Fruit fly (Drosophila melanogaster): ENCODE data around the gene CG13843.

Gene CG13843

DNA sequence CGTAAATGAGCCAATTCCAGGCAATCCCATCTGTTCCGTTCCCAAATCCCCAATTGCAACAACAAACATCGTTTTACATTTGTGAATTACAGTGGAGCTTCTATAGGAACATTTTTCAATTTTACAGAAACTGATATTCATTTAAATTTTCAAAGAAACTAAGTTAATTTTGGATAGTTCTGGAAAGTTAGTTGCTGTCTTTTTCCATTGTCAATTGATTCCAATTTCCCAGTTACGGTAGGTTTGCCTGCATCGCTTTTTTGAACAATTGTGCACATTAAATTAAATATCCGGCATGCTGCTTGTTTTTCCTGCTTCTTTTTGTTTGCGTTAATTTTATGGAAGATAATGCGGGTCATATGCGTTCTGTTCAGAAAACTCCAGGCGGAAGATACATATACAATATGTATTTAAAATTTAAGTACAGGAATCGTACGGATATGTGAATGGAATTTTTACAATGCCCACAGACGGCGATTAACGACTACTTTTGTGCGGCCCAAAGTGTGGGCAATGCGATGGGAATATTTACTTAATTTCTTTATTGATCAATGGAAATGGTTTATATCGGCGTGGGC is 18.7 kb downstream of the CG13843 start (continued):
- TF ChIP-seq CG31627 (GFP tag; optimal IDR thresholded peaks at IDR 0.05), result peak; percentile 95
- TF ChIP-seq dsx (GFP tag; optimal IDR thresholded peaks at IDR 0.05; ENCODE audit: poor library complexity, severe bottlenecking), result no peak
- peak; percentile 44 for TF ChIP-seq net (GFP tag; optimal IDR thresholded peaks at IDR 0.05)
- TF ChIP-seq CG6163 (GFP tag; IDR thresholded peaks at IDR 0.05), result peak; percentile 51; the same call in 1 of the 3 replicates
- TF ChIP-seq Sox14 (GFP tag; optimal IDR thresholded peaks at IDR 0.05), result peak; percentile 81
- no peak for TF ChIP-seq dac (GFP tag; optimal IDR thresholded peaks at IDR 0.05)
- no peak; the same call in 2 of the 3 replicates for TF ChIP-seq CG8119 (GFP tag; IDR thresholded peaks at IDR 0.05)
- TF ChIP-seq CG3032 (tag; optimal IDR thresholded peaks at IDR 0.05), result no peak
- peak; percentile 87 for TF ChIP-seq Smox (GFP tag; optimal IDR thresholded peaks at IDR 0.05)
- no peak for TF ChIP-seq Eip93F (GFP tag; optimal IDR thresholded peaks at IDR 0.05)
- TF ChIP-seq Met (GFP tag; optimal IDR thresholded peaks at IDR 0.05), result peak; percentile 91
- TF ChIP-seq CG7368 (GFP tag; optimal IDR thresholded peaks at IDR 0.05), result no peak
- TF ChIP-seq eg (GFP tag; IDR thresholded peaks at IDR 0.05), result 0 out of 3 replicates have a peak, but pooled peaks have one; percentile 20
- no peak for TF ChIP-seq CG11762 (GFP tag; optimal IDR thresholded peaks at IDR 0.05; ENCODE audit: insufficient read depth)
- no peak for TF ChIP-seq spab (GFP tag; optimal IDR thresholded peaks at IDR 0.05)
- TF ChIP-seq acj6 (GFP tag; optimal IDR thresholded peaks at IDR 0.05), result peak; percentile 79
- no peak for TF ChIP-seq CG6808 (GFP tag; optimal IDR thresholded peaks at IDR 0.05)
- TF ChIP-seq fd85E (GFP tag; optimal IDR thresholded peaks at IDR 0.05), result no peak
- TF ChIP-seq Gug (GFP tag; IDR thresholded peaks at IDR 0.05), result no peak
- no peak for TF ChIP-seq ss (GFP tag; optimal IDR thresholded peaks at IDR 0.05)
- peak; percentile 94 for TF ChIP-seq Hr39 (GFP tag; optimal IDR thresholded peaks at IDR 0.05)
- TF ChIP-seq Hr4 (GFP tag; optimal IDR thresholded peaks at IDR 0.05), result peak; percentile 51
- peak; percentile 72 for TF ChIP-seq CG6792 (GFP tag; optimal IDR thresholded peaks at IDR 0.05)

DNA sequence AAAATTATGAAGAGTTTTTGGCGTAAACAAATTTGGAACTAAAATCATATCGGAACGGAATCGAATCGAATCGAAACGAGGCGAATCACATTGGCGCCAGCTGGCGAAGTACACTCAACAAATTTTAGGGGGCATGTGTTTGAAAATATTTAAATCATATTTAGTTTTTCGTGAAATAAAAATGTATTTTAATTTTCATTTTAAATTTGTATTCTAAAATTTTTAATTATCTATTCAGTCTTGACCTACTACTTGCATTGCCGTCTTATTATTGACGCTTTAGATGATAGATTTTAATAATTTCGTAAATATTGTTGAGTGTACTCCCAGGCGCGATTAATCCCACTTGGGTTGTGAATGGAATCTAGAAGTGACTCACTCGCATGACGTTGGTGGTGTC is 19.9 kb downstream of the CG13843 start:
- TF ChIP-seq esn (GFP tag; optimal IDR thresholded peaks at IDR 0.05) (peak; percentile 14), svp (GFP tag) (peak; percentile 58), Ets96B (tag; optimal IDR thresholded peaks at IDR 0.05) (no peak), CG31627 (GFP tag; optimal IDR thresholded peaks at IDR 0.05) (no peak)

- TF ChIP-seq svp (GFP tag) (peak; percentile 59), Hr39 (GFP tag; optimal IDR thresholded peaks at IDR 0.05) (no peak), vri (GFP tag; optimal IDR thresholded peaks at IDR 0.05) (peak; percentile 14), fkh (GFP tag; optimal IDR thresholded peaks at IDR 0.05) (peak; percentile 80)
Measured at dm6 chr3R:22631156-22631555, 21.9 kb downstream of the CG13843 start.

dm6 chr3R:22632181-22632580 is 22.9 kb downstream of the CG13843 start:
- TF ChIP-seq CG11902 (GFP tag; optimal IDR thresholded peaks at IDR 0.05) (no peak), cyc (GFP tag; optimal IDR thresholded peaks at IDR 0.05) (no peak), CG10631 (GFP tag; optimal IDR thresholded peaks at IDR 0.05) (no peak), CG7368 (GFP tag; optimal IDR thresholded peaks at IDR 0.05) (no peak), CG11294 (GFP tag; IDR thresholded peaks at IDR 0.05) (no peak), CG10669 (GFP tag; optimal IDR thresholded peaks at IDR 0.05) (no peak), dsx (GFP tag; optimal IDR thresholded peaks at IDR 0.05; ENCODE audit: poor library complexity, severe bottlenecking) (no peak), Gug (GFP tag; IDR thresholded peaks at IDR 0.05) (no peak), svp (GFP tag) (no peak), CG34406 (GFP tag; optimal IDR thresholded peaks at IDR 0.05) (no peak), CG4318 (GFP tag; optimal IDR thresholded peaks at IDR 0.05) (no peak), esn (GFP tag; optimal IDR thresholded peaks at IDR 0.05) (no peak), CG16779 (tag; optimal IDR thresholded peaks at IDR 0.05) (no peak), fd85E (GFP tag; optimal IDR thresholded peaks at IDR 0.05) (no peak), CG8119 (GFP tag; IDR thresholded peaks at IDR 0.05) (no peak), CG3919 (GFP tag; optimal IDR thresholded peaks at IDR 0.05) (no peak)

All from whole organism, prepupa.